Worm (Caenorhabditis elegans): ENCODE data around the gene C13G3.12.

ce11 chrV:11069277-11069676 lies 46.6 kb upstream of the C13G3.12 start, which contains the start of gene T04C12.8:
- TF ChIP-seq lsy-2 (tag; optimal IDR thresholded peaks at IDR 0.05) (no peak), unc-62 (GFP tag; optimal IDR thresholded peaks at IDR 0.05) (no peak), ztf-11 (tag; optimal IDR thresholded peaks at IDR 0.05) (no peak), ces-1 (GFP tag; optimal IDR thresholded peaks at IDR 0.05) (no peak), nhr-237 (tag; optimal IDR thresholded peaks at IDR 0.05) (no peak), lin-13 (tag; optimal IDR thresholded peaks at IDR 0.05) (no peak), mep-1 (tag; optimal IDR thresholded peaks at IDR 0.05) (no peak), zip-8 (tag; optimal IDR thresholded peaks at IDR 0.05) (no peak), elt-3 (tag; optimal IDR thresholded peaks at IDR 0.05) (no peak), nhr-28 (tag; optimal IDR thresholded peaks at IDR 0.05) (no peak), tbx-8 (GFP tag; optimal IDR thresholded peaks at IDR 0.05) (no peak)

Data from whole organism, mixed stage, embryonic.